Fruit fly (Drosophila melanogaster): ENCODE results near the gene GstD1.

The GstD1 gene

dm6 chr3R:12359837-12360236 lies 9.2 kb downstream of the GstD1 start, which contains the start of gene CG4115:
TSS of gene CG4115 (plus strand) at chr3R:12360008.
- no peak for TF ChIP-seq Sin3A (optimal IDR thresholded peaks at IDR 0.05)
- no peak for TF ChIP-seq ttk (optimal IDR thresholded peaks at IDR 0.05)
- TF ChIP-seq h (optimal IDR thresholded peaks at IDR 0.05), result no peak
- TF ChIP-seq Myc (optimal IDR thresholded peaks at IDR 0.05), result no peak
- no peak for TF ChIP-seq insv (optimal IDR thresholded peaks at IDR 0.05)
- TF ChIP-seq psq (optimal IDR thresholded peaks at IDR 0.05), result no peak

- TF ChIP-seq Sin3A (optimal IDR thresholded peaks at IDR 0.05) (no peak), psq (optimal IDR thresholded peaks at IDR 0.05) (no peak), insv (optimal IDR thresholded peaks at IDR 0.05) (no peak), ttk (optimal IDR thresholded peaks at IDR 0.05) (no peak), h (optimal IDR thresholded peaks at IDR 0.05) (no peak), Myc (optimal IDR thresholded peaks at IDR 0.05) (no peak)
Observed at dm6 chr3R:12356044-12356443, 13.0 kb downstream of the GstD1 start, which contains the start of gene MBD-R2. TSS of gene MBD-R2 (minus strand) at chr3R:12356265.

- TF ChIP-seq Myc (optimal IDR thresholded peaks at IDR 0.05) (no peak), insv (optimal IDR thresholded peaks at IDR 0.05) (no peak), ttk (optimal IDR thresholded peaks at IDR 0.05) (no peak), h (optimal IDR thresholded peaks at IDR 0.05) (no peak), Sin3A (optimal IDR thresholded peaks at IDR 0.05) (no peak), psq (optimal IDR thresholded peaks at IDR 0.05) (no peak)
Observed at dm6 chr3R:12352003-12352402, 17.1 kb downstream of the GstD1 start, which contains the start of gene CG10041. TSS of gene CG10041 (minus strand) at chr3R:12352103.

dm6 chr3R:12350497-12350896 lies 18.6 kb downstream of the GstD1 start, which contains the start of gene CG10038:
TSS of gene CG10038 (minus strand) at chr3R:12350644.
- TF ChIP-seq psq (optimal IDR thresholded peaks at IDR 0.05) (no peak), Myc (optimal IDR thresholded peaks at IDR 0.05) (no peak), h (optimal IDR thresholded peaks at IDR 0.05) (no peak)

dm6 chr3R:12347659-12348058 lies 21.4 kb downstream of the GstD1 start:
- no peak for TF ChIP-seq h (optimal IDR thresholded peaks at IDR 0.05)
- TF ChIP-seq Myc (optimal IDR thresholded peaks at IDR 0.05), result no peak
- TF ChIP-seq psq (optimal IDR thresholded peaks at IDR 0.05), result no peak
- TF ChIP-seq ttk (optimal IDR thresholded peaks at IDR 0.05), result no peak
- no peak for TF ChIP-seq Sin3A (optimal IDR thresholded peaks at IDR 0.05)

dm6 chr3R:12345989-12346388 lies 23.1 kb downstream of the GstD1 start:
- TF ChIP-seq psq (optimal IDR thresholded peaks at IDR 0.05) (no peak), Myc (optimal IDR thresholded peaks at IDR 0.05) (no peak), insv (optimal IDR thresholded peaks at IDR 0.05) (no peak), Sin3A (optimal IDR thresholded peaks at IDR 0.05) (no peak), ttk (optimal IDR thresholded peaks at IDR 0.05) (no peak), h (optimal IDR thresholded peaks at IDR 0.05) (no peak)

dm6 chr3R:12344914-12345549 lies 24.0 kb downstream of the GstD1 start:
- no peak for TF ChIP-seq Myc (optimal IDR thresholded peaks at IDR 0.05)
- no peak for TF ChIP-seq Sin3A (optimal IDR thresholded peaks at IDR 0.05)
- TF ChIP-seq insv (optimal IDR thresholded peaks at IDR 0.05), result no peak
- TF ChIP-seq h (optimal IDR thresholded peaks at IDR 0.05), result no peak
- no peak for TF ChIP-seq psq (optimal IDR thresholded peaks at IDR 0.05)

- TF ChIP-seq insv (optimal IDR thresholded peaks at IDR 0.05), result no peak
- no peak for TF ChIP-seq h (optimal IDR thresholded peaks at IDR 0.05)
- TF ChIP-seq psq (optimal IDR thresholded peaks at IDR 0.05), result no peak
- no peak for TF ChIP-seq ttk (optimal IDR thresholded peaks at IDR 0.05)
- TF ChIP-seq Sin3A (optimal IDR thresholded peaks at IDR 0.05), result no peak
- no peak for TF ChIP-seq Myc (optimal IDR thresholded peaks at IDR 0.05)
Observed at dm6 chr3R:12341374-12341773, 27.7 kb downstream of the GstD1 start, which contains the start of gene Sgsf. TSS of gene Sgsf (plus strand) at chr3R:12341674.

dm6 chr3R:12329827-12330226 lies 39.2 kb downstream of the GstD1 start:
- TF ChIP-seq psq (optimal IDR thresholded peaks at IDR 0.05) (no peak), ttk (optimal IDR thresholded peaks at IDR 0.05) (no peak), insv (optimal IDR thresholded peaks at IDR 0.05) (no peak), Sin3A (optimal IDR thresholded peaks at IDR 0.05) (no peak), Myc (optimal IDR thresholded peaks at IDR 0.05) (no peak), h (optimal IDR thresholded peaks at IDR 0.05) (no peak)

dm6 chr3R:12326855-12327254 lies 42.2 kb downstream of the GstD1 start:
- TF ChIP-seq Sin3A (optimal IDR thresholded peaks at IDR 0.05) (no peak), psq (optimal IDR thresholded peaks at IDR 0.05) (no peak), h (optimal IDR thresholded peaks at IDR 0.05) (no peak), ttk (optimal IDR thresholded peaks at IDR 0.05) (no peak), insv (optimal IDR thresholded peaks at IDR 0.05) (no peak), Myc (optimal IDR thresholded peaks at IDR 0.05) (no peak)

dm6 chr3R:12323221-12323620 lies 45.8 kb downstream of the GstD1 start, which contains the start of gene CG10013:
TSS of gene CG10013 (plus strand) at chr3R:12323521.
- TF ChIP-seq insv (optimal IDR thresholded peaks at IDR 0.05), result no peak
- TF ChIP-seq psq (optimal IDR thresholded peaks at IDR 0.05), result no peak
- TF ChIP-seq h (optimal IDR thresholded peaks at IDR 0.05), result no peak
- TF ChIP-seq Myc (optimal IDR thresholded peaks at IDR 0.05), result no peak
- TF ChIP-seq ttk (optimal IDR thresholded peaks at IDR 0.05), result no peak
- TF ChIP-seq Sin3A (optimal IDR thresholded peaks at IDR 0.05), result no peak

Data from Kc167 (cell line).